Worm (Caenorhabditis elegans): ENCODE results near the gene sra-30.

DNA sequence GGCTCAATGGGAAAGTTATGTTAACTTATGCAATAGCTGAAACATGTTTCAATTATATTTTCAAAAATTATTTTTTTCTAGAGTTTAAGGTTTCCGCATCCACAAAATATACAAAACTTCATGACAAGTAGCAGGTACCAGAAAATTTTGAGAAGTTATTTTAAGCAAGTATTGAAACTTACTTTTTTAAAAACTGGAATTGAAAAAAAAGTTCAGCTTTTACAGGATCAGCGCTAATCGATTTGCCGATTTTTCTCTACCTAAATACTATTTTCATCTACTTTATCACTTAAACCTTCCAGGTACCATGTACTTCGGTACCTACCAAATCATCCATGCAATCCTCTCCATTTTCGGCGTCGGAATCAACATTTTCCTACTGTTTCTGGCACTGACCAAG is 23.2 kb downstream of the sra-30 start, which contains the start of gene srd-23:
- TF ChIP-seq tra-1 (GFP tag; IDR thresholded peaks at IDR 0.05): no peak
- TF ChIP-seq ztf-11 (tag; optimal IDR thresholded peaks at IDR 0.05): no peak
- no peak for TF ChIP-seq ceh-28 (tag; optimal IDR thresholded peaks at IDR 0.05)
- no peak for TF ChIP-seq mdt-29 (GFP tag; IDR thresholded peaks at IDR 0.05)
- TF ChIP-seq ceh-44 (GFP tag; IDR thresholded peaks at IDR 0.05): no peak
- no peak for TF ChIP-seq madf-5 (GFP tag; IDR thresholded peaks at IDR 0.05)
- no peak for TF ChIP-seq zip-2 (tag; optimal IDR thresholded peaks at IDR 0.05)
- TF ChIP-seq nhr-48 (tag; optimal IDR thresholded peaks at IDR 0.05): no peak
- TF ChIP-seq nhr-28 (tag; optimal IDR thresholded peaks at IDR 0.05): no peak
- no peak for TF ChIP-seq mdl-1 (tag; optimal IDR thresholded peaks at IDR 0.05)
- no peak for TF ChIP-seq fkh-10 (GFP tag; optimal IDR thresholded peaks at IDR 0.05)
